Fruit fly (Drosophila melanogaster) whole organism, embryonic: ENCODE data around the gene CG5937.
A peak's percentile ranks its signal among the peaks of the same experiment; 100 is the strongest.

Experiments used
- Antp ChIP-seq: fragments of 200-800 bp; sonication (Bioruptor generic); optimal IDR thresholded peaks from 3 replicates; lab custom pipeline; 2016; ENCODE audit warnings: missing biosample characterization, missing genetic modification characterization
- BtbVII ChIP-seq: fragments of 200-800 bp; sonication (Bioruptor generic); optimal IDR thresholded peaks from 3 replicates; lab custom pipeline; 2017; ENCODE audit warnings: missing biosample characterization, mild to moderate bottlenecking, missing genetic modification characterization
- CG10209 ChIP-seq: fragments of 200-800 bp; sonication (Bioruptor generic); optimal IDR thresholded peaks from 3 replicates; lab custom pipeline; 2017; ENCODE audit warnings: missing biosample characterization, mild to moderate bottlenecking, missing genetic modification characterization, missing genetic modification reagents
- CG10267 ChIP-seq: fragments of 200-800 bp; sonication (Bioruptor generic); optimal IDR thresholded peaks from 2 replicates; lab custom pipeline; 2018; ENCODE audit warnings: missing biosample characterization, mild to moderate bottlenecking, missing genetic modification characterization, moderate library complexity
- CG10274 ChIP-seq: fragments of 200-800 bp; sonication (Bioruptor generic); optimal IDR thresholded peaks from 3 replicates; lab custom pipeline; 2017; ENCODE audit warnings: missing biosample characterization, mild to moderate bottlenecking, missing genetic modification characterization
- CG10979 ChIP-seq: fragments of 200-800 bp; sonication (Bioruptor generic); optimal IDR thresholded peaks from 2 replicates; lab custom pipeline; 2018; ENCODE audit warnings: missing biosample characterization, mild to moderate bottlenecking, missing genetic modification characterization, moderate library complexity
- CG11247 ChIP-seq: fragments of 200-800 bp; sonication (Bioruptor generic); IDR thresholded peaks from 2 replicates; pipeline ENCODE4 v1.3.6; 2022; ENCODE audit warnings: missing biosample characterization, missing genetic modification characterization
- CG11504 ChIP-seq: fragments of 200-800 bp; sonication (Bioruptor generic); optimal IDR thresholded peaks from 3 replicates; lab custom pipeline; 2019; ENCODE audit warnings: missing biosample characterization, mild to moderate bottlenecking, missing genetic modification characterization, moderate library complexity
- CG12659 ChIP-seq: fragments of 200-800 bp; sonication (Bioruptor generic); optimal IDR thresholded peaks from 3 replicates; lab custom pipeline; 2017; ENCODE audit warnings: mild to moderate bottlenecking, missing biosample characterization, missing genetic modification reagents, missing genetic modification characterization
- CG13296 ChIP-seq: fragments of 200-800 bp; sonication (Bioruptor generic); optimal IDR thresholded peaks from 3 replicates; lab custom pipeline; 2018; ENCODE audit warnings: missing biosample characterization, mild to moderate bottlenecking, missing genetic modification characterization
- CG14050 ChIP-seq: fragments of 200-800 bp; sonication (Bioruptor generic); IDR thresholded peaks from 3 replicates; pipeline ENCODE4 v1.3.6; 2022; ENCODE audit warnings: missing biosample characterization, missing genetic modification characterization
- CG15269 ChIP-seq: fragments of 200-800 bp; sonication (Bioruptor generic); optimal IDR thresholded peaks from 2 replicates; lab custom pipeline; 2018; ENCODE audit warnings: missing biosample characterization, mild to moderate bottlenecking, missing genetic modification characterization, moderate library complexity
- CG15696 ChIP-seq: fragments of 200-800 bp; sonication (Bioruptor generic); optimal IDR thresholded peaks from 2 replicates; lab custom pipeline; 2019; ENCODE audit warnings: missing biosample characterization, mild to moderate bottlenecking, missing genetic modification characterization, moderate library complexity
- CG17361 ChIP-seq: fragments of 200-800 bp; sonication (Bioruptor generic); IDR thresholded peaks from 3 replicates; pipeline ENCODE4 v1.3.6; 2022; ENCODE audit warnings: missing biosample characterization, missing genetic modification characterization
- CG17829 ChIP-seq: fragments of 200-800 bp; optimal IDR thresholded peaks from 2 replicates; lab custom pipeline; 2019; ENCODE audit warnings: missing biosample characterization, mild to moderate bottlenecking, missing genetic modification characterization, moderate library complexity
- CG2712 ChIP-seq: fragments of 200-800 bp; optimal IDR thresholded peaks from 3 replicates; lab custom pipeline; 2019; ENCODE audit warnings: missing biosample characterization, mild to moderate bottlenecking, missing genetic modification characterization, moderate library complexity
- CG30403 ChIP-seq: fragments of 200-800 bp; sonication (Bioruptor generic); optimal IDR thresholded peaks from 3 replicates; lab custom pipeline; 2016; ENCODE audit warnings: missing biosample characterization, missing genetic modification characterization
- CG31441 ChIP-seq: fragments of 200-800 bp; sonication (Bioruptor generic); IDR thresholded peaks from 2 replicates; pipeline ENCODE4 v1.3.6; 2022; ENCODE audit warnings: missing biosample characterization, missing genetic modification characterization
- CG4424 ChIP-seq: fragments of 200-800 bp; sonication (Bioruptor generic); optimal IDR thresholded peaks from 3 replicates; lab custom pipeline; 2016; ENCODE audit warnings: missing biosample characterization, missing genetic modification characterization
- CG5180 ChIP-seq: fragments of 200-800 bp; sonication (Bioruptor generic); optimal IDR thresholded peaks from 3 replicates; lab custom pipeline; 2017; ENCODE audit warnings: missing biosample characterization, missing genetic modification characterization, mild to moderate bottlenecking, moderate library complexity, missing genetic modification reagents
- CG7839 ChIP-seq: fragments of 200-800 bp; sonication (Bioruptor generic); optimal IDR thresholded peaks from 3 replicates; lab custom pipeline; 2018; ENCODE audit warnings: missing biosample characterization, mild to moderate bottlenecking, missing genetic modification characterization, moderate library complexity
- CG8944 ChIP-seq: fragments of 200-800 bp; sonication (Bioruptor generic); optimal IDR thresholded peaks from 3 replicates; lab custom pipeline; 2016; ENCODE audit warnings: missing biosample characterization, missing genetic modification characterization
- D ChIP-seq, 2 experiments: fragments of 200-800 bp in 1 of 2; fragments of >200 bp in 1 of 2; sonication (Bioruptor generic) in 1 of 2; optimal IDR thresholded peaks; 2 replicates in 1 of 2; 3 replicates in 1 of 2; lab custom pipeline; 2017; ENCODE audit warnings: mild to moderate bottlenecking in 1 of 2, missing biosample characterization in 1 of 2, missing genetic modification characterization in 1 of 2, missing genetic modification reagents in 1 of 2
- Elba2 ChIP-seq: fragments of 200-800 bp; sonication (Bioruptor generic); optimal IDR thresholded peaks from 3 replicates; lab custom pipeline; 2016; ENCODE audit warnings: missing biosample characterization, missing genetic modification characterization
- Fer3 ChIP-seq: fragments of 200-800 bp; sonication (Bioruptor generic); optimal IDR thresholded peaks from 2 replicates; lab custom pipeline; 2018; ENCODE audit warnings: missing biosample characterization, mild to moderate bottlenecking, missing genetic modification characterization, moderate library complexity
- HLH3B ChIP-seq: fragments of 200-800 bp; sonication (Bioruptor generic); IDR thresholded peaks from 2 replicates; pipeline ENCODE4 v1.3.6; 2022; ENCODE audit warnings: missing biosample characterization, missing genetic modification characterization
- MTF-1 ChIP-seq: fragments of 200-800 bp; sonication (Bioruptor generic); optimal IDR thresholded peaks from 2 replicates; lab custom pipeline; 2018; ENCODE audit warnings: missing biosample characterization, mild to moderate bottlenecking, missing genetic modification characterization, borderline replicate concordance
- Nf-YC ChIP-seq: fragments of 200-800 bp; optimal IDR thresholded peaks from 3 replicates; lab custom pipeline; 2019; ENCODE audit warnings: missing biosample characterization, mild to moderate bottlenecking, missing genetic modification characterization, moderate library complexity
- Oli ChIP-seq: fragments of 200-800 bp; sonication (Bioruptor generic); optimal IDR thresholded peaks from 2 replicates; lab custom pipeline; 2018; ENCODE audit warnings: missing biosample characterization, mild to moderate bottlenecking, missing genetic modification characterization, moderate library complexity
- Ptx1 ChIP-seq: fragments of 200-800 bp; sonication (Bioruptor generic); IDR thresholded peaks from 2 replicates; pipeline ENCODE4 v1.3.6; 2022; ENCODE audit warnings: missing biosample characterization, missing genetic modification characterization
- Six4 ChIP-seq: fragments of 200-800 bp; sonication (Bioruptor generic); optimal IDR thresholded peaks from 2 replicates; lab custom pipeline; 2016; ENCODE audit warnings: missing biosample characterization, missing genetic modification characterization
- TFAM ChIP-seq: fragments of 200-800 bp; sonication (Bioruptor generic); optimal IDR thresholded peaks from 2 replicates; lab custom pipeline; 2017; ENCODE audit warnings: missing biosample characterization, missing genetic modification characterization, inconsistent platforms
- Xbp1 ChIP-seq: fragments of 200-800 bp; sonication (Bioruptor generic); optimal IDR thresholded peaks from 3 replicates; lab custom pipeline; 2016; ENCODE audit warnings: missing biosample characterization, mild to moderate bottlenecking, missing genetic modification characterization
- dmrt99B ChIP-seq: fragments of 200-800 bp; sonication (Bioruptor generic); optimal IDR thresholded peaks from 2 replicates; lab custom pipeline; 2018; ENCODE audit warnings: missing biosample characterization, mild to moderate bottlenecking, missing genetic modification characterization, moderate library complexity
- fd96Cb ChIP-seq: fragments of 200-800 bp; sonication (Bioruptor generic); optimal IDR thresholded peaks from 2 replicates; lab custom pipeline; 2018; ENCODE audit warnings: missing biosample characterization, mild to moderate bottlenecking, missing genetic modification characterization, moderate library complexity
- gem ChIP-seq: fragments of 200-800 bp; sonication (Bioruptor generic); optimal IDR thresholded peaks from 2 replicates; lab custom pipeline; 2019; ENCODE audit warnings: missing biosample characterization, mild to moderate bottlenecking, missing genetic modification characterization, moderate library complexity
- grau ChIP-seq: fragments of 200-800 bp; optimal IDR thresholded peaks from 3 replicates; lab custom pipeline; 2019; ENCODE audit warnings: missing biosample characterization, mild to moderate bottlenecking, missing genetic modification characterization, moderate library complexity
- jigr1 ChIP-seq: fragments of 200-800 bp; sonication (Bioruptor generic); IDR thresholded peaks from 3 replicates; pipeline ENCODE4 v1.3.6; 2022; ENCODE audit warnings: missing biosample characterization, missing genetic modification characterization
- lab ChIP-seq: fragments of 200-800 bp; sonication (Bioruptor generic); optimal IDR thresholded peaks from 3 replicates; lab custom pipeline; 2017; ENCODE audit warnings: missing biosample characterization, missing genetic modification characterization, mild to moderate bottlenecking, moderate library complexity, missing genetic modification reagents
- phol ChIP-seq: fragments of 200-800 bp; sonication (Bioruptor generic); optimal IDR thresholded peaks from 3 replicates; lab custom pipeline; 2018; ENCODE audit warnings: missing biosample characterization, mild to moderate bottlenecking, missing genetic modification characterization, moderate library complexity
- ranshi ChIP-seq: fragments of 200-800 bp; sonication (Bioruptor generic); IDR thresholded peaks from 2 replicates; pipeline ENCODE4 v1.3.6; 2022; ENCODE audit warnings: missing biosample characterization, missing genetic modification characterization
- scrt ChIP-seq: fragments of 200-800 bp; sonication (Bioruptor generic); optimal IDR thresholded peaks from 2 replicates; lab custom pipeline; 2018; ENCODE audit warnings: missing biosample characterization, mild to moderate bottlenecking, missing genetic modification characterization, moderate library complexity
- sd ChIP-seq: fragments of 200-800 bp; sonication (Bioruptor generic); optimal IDR thresholded peaks from 3 replicates; lab custom pipeline; 2018; ENCODE audit warnings: missing biosample characterization, mild to moderate bottlenecking, missing genetic modification characterization, moderate library complexity
- sim ChIP-seq: fragments of 200-800 bp; sonication (Bioruptor generic); IDR thresholded peaks from 2 replicates; pipeline ENCODE4 v1.3.6; 2022; ENCODE audit warnings: missing biosample characterization, missing genetic modification characterization
- slp2 ChIP-seq: fragments of 200-800 bp; sonication (Bioruptor generic); optimal IDR thresholded peaks from 2 replicates; lab custom pipeline; 2016; ENCODE audit warnings: missing biosample characterization, missing genetic modification characterization
- sna ChIP-seq: fragments of 200-800 bp; sonication (Bioruptor generic); IDR thresholded peaks from 2 replicates; pipeline ENCODE4 v1.3.6; 2022; ENCODE audit warnings: missing biosample characterization, missing genetic modification characterization; ENCODE audit not compliant: partially characterized antibody
- sob ChIP-seq: fragments of 200-800 bp; sonication (Bioruptor generic); IDR thresholded peaks from 2 replicates; pipeline ENCODE4 v1.3.6; 2022; ENCODE audit warnings: missing biosample characterization, missing genetic modification characterization
- sug ChIP-seq: fragments of 200-800 bp; optimal IDR thresholded peaks from 2 replicates; lab custom pipeline; 2019; ENCODE audit warnings: missing biosample characterization, mild to moderate bottlenecking, missing genetic modification characterization, moderate library complexity

CG5937 gene

dm6 chrX:6067281-6068008 is 27.6 kb downstream of the CG5937 start, which contains the start of gene CG5928 (continued):
- TF ChIP-seq sna (GFP tag; lab: Robert Waterston, UW) (no peak), sug (tag; lab: Kevin White, UChicago) (peak; percentile 12), CG10267 (peak; percentile 35), CG14050 (GFP tag; lab: Robert Waterston, UW) (peak; percentile 17; the same call in 2 of the 3 replicates), CG13296 (GFP tag; lab: Kevin White, UChicago) (peak; percentile 39), CG2712 (tag; lab: Kevin White, UChicago) (peak; percentile 43), CG15269 (peak; percentile 59), Antp (GFP tag; lab: Kevin White, UChicago) (no peak), Fer3 (peak; percentile 17), sim (no peak), MTF-1 (GFP tag; lab: Kevin White, UChicago) (no peak), gem (tag; lab: Kevin White, UChicago) (peak; percentile 63), CG10979 (peak; percentile 30), dmrt99B (tag; lab: Kevin White, UChicago) (peak; percentile 63), Nf-YC (tag; lab: Kevin White, UChicago) (peak; percentile 51), CG5180 (peak; percentile 48), CG31441 (peak; percentile 57), D (optimal IDR thresholded peaks at IDR 0.05; lab: Kevin White, UChicago) (no peak), D (GFP tag; optimal IDR thresholded peaks at IDR 0.05; lab: Kevin White, UChicago) (no peak), sd (no peak), Ptx1 (peak; percentile 54), phol (tag; lab: Kevin White, UChicago) (peak; percentile 68), TFAM (no peak), slp2 (GFP tag; lab: Kevin White, UChicago) (no peak), Elba2 (GFP tag; lab: Kevin White, UChicago) (no peak), CG4424 (GFP tag; lab: Kevin White, UChicago) (peak; percentile 38), Oli (tag; lab: Kevin White, UChicago) (peak; percentile 52), CG12659 (GFP tag; lab: Kevin White, UChicago) (peak; percentile 1), fd96Cb (tag; lab: Kevin White, UChicago) (peak; percentile 39), CG30403 (GFP tag; lab: Kevin White, UChicago) (peak; percentile 35), lab (GFP tag; lab: Kevin White, UChicago) (peak; percentile 45), Xbp1 (GFP tag; lab: Kevin White, UChicago) (peak; percentile 25), CG7839 (tag; lab: Kevin White, UChicago) (peak; percentile 47), HLH3B (GFP tag; lab: Robert Waterston, UW) (peak; percentile 50; the same call in 1 of the 2 replicates), sob (peak; percentile 9; the same call in 1 of the 2 replicates), Six4 (GFP tag; lab: Kevin White, UChicago) (peak; percentile 15), CG11504 (peak; percentile 95), jigr1 (GFP tag; lab: Robert Waterston, UW) (no peak), scrt (GFP tag; lab: Kevin White, UChicago) (peak; percentile 8), CG11247 (GFP tag; lab: Robert Waterston, UW) (no peak), ranshi (GFP tag; lab: Robert Waterston, UW) (0 out of 2 replicates have a peak, but pooled peaks have one; percentile 14), CG17361 (GFP tag; lab: Robert Waterston, UW) (peak; percentile 41; the same call in 1 of the 3 replicates), CG8944 (GFP tag; lab: Kevin White, UChicago) (no peak), BtbVII (peak; percentile 13), CG17829 (tag; lab: Kevin White, UChicago) (no peak), grau (peak; percentile 48), CG15696 (tag; lab: Kevin White, UChicago) (no peak), CG10209 (GFP tag; lab: Kevin White, UChicago) (peak; percentile 52), CG10274 (GFP tag; lab: Kevin White, UChicago) (peak; percentile 92)
